Worm (Caenorhabditis elegans) whole organism, young adult: Measurements from ENCODE around the gene snx-6.
A peak's percentile ranks its signal among the peaks of the same experiment; 100 is the strongest.
"Not testable (repeated sequence)": the region's sequence is repeated elsewhere in the genome, so short reads cannot be mapped to it uniquely, and the experiment has no call there.

ENCODE experiments used
- B0336.3 ChIP-seq: fragments of 200-800 bp; sonication (Bioruptor generic); IDR thresholded peaks from 2 replicates; pipeline ENCODE4 v1.3.6; 2022; ENCODE audit warnings: missing genetic modification characterization, missing compliant biosample characterization
- D2030.7 ChIP-seq: fragments of 200-800 bp; sonication (Bioruptor generic); IDR thresholded peaks from 2 replicates; pipeline ENCODE4 v1.3.6; 2022; ENCODE audit warnings: missing genetic modification reagents, missing genetic modification characterization, missing compliant biosample characterization
- F23B12.7 ChIP-seq: sonication (generic microtip); optimal IDR thresholded peaks from 2 replicates; lab custom pipeline; 2017; ENCODE audit warnings: missing genetic modification characterization, mild to moderate bottlenecking, missing compliant biosample characterization, antibody characterized with exemption, moderate library complexity; ENCODE audit not compliant: insufficient read depth
- F33H1.4 ChIP-seq: fragments of 200-800 bp; sonication (Bioruptor generic); IDR thresholded peaks from 2 replicates; pipeline ENCODE4 v1.3.6; 2022; ENCODE audit warnings: missing genetic modification reagents, missing genetic modification characterization, missing compliant biosample characterization
- F55B11.4 ChIP-seq: sonication (generic microtip); optimal IDR thresholded peaks from 2 replicates; lab custom pipeline; 2016; ENCODE audit warnings: missing compliant biosample characterization, missing genetic modification characterization, borderline replicate concordance; ENCODE audit not compliant: insufficient read depth
- F57A8.1 ChIP-seq: fragments of 200-800 bp; sonication (Bioruptor generic); optimal IDR thresholded peaks from 2 replicates; lab custom pipeline; 2018; ENCODE audit warnings: mild to moderate bottlenecking, missing genetic modification characterization, moderate library complexity, missing compliant biosample characterization
- Y53F4B.3 ChIP-seq: fragments of 200-800 bp; sonication (Bioruptor generic); IDR thresholded peaks from 2 replicates; pipeline ENCODE4 v1.3.6; 2022; ENCODE audit warnings: missing genetic modification reagents, missing genetic modification characterization, missing compliant biosample characterization
- Y53G8AR.9 ChIP-seq: fragments of 200-800 bp; sonication (Bioruptor generic); conservative IDR thresholded peaks from 2 replicates; pipeline ENCODE4 v1.3.6; 2022; ENCODE audit warnings: missing genetic modification reagents, missing genetic modification characterization, missing compliant biosample characterization
- akir-1 ChIP-seq: fragments of 200-800 bp; sonication (Bioruptor generic); optimal IDR thresholded peaks from 2 replicates; lab custom pipeline; 2018; ENCODE audit warnings: mild to moderate bottlenecking, missing genetic modification characterization, moderate library complexity, missing compliant biosample characterization
- ama-1 ChIP-seq, 3 experiments: fragments of 150-350 bp in 1 of 3; sonication (generic microtip) in 2 of 3; optimal IDR thresholded peaks; 2 replicates each; lab custom pipeline; 2014 to 2018; ENCODE audit warnings: missing biosample characterization in 2 of 3, missing genetic modification characterization in 2 of 3, missing genetic modification reagents in 2 of 3
- athp-1 ChIP-seq: sonication (generic microtip); optimal IDR thresholded peaks from 2 replicates; lab custom pipeline; 2017; ENCODE audit warnings: mild to moderate bottlenecking, missing genetic modification characterization, missing compliant biosample characterization
- ccch-3 ChIP-seq: fragments of 200-800 bp; sonication (Bioruptor generic); optimal IDR thresholded peaks from 2 replicates; lab custom pipeline; 2018; ENCODE audit warnings: mild to moderate bottlenecking, missing genetic modification characterization, missing compliant biosample characterization
- cebp-1 ChIP-seq, 2 experiments: fragments of 200-800 bp in 1 of 2; sonication (Bioruptor generic) in 1 of 2; sonication (generic microtip) in 1 of 2; IDR thresholded peaks in 1 of 2; optimal IDR thresholded peaks in 1 of 2; 2 replicates each; pipeline versions ENCODE4 v1.3.6 to Lab custom; 2017 to 2022; ENCODE audit warnings: missing compliant biosample characterization in 2 of 2, missing genetic modification characterization in 2 of 2, mild to moderate bottlenecking in 1 of 2, missing genetic modification reagents in 1 of 2, moderate library complexity in 1 of 2
- ceh-40 ChIP-seq: fragments of 200-800 bp; sonication (Bioruptor generic); IDR thresholded peaks from 2 replicates; pipeline ENCODE4 v1.3.6; 2022; ENCODE audit warnings: missing genetic modification characterization, missing compliant biosample characterization
- ceh-79 ChIP-seq: sonication (generic microtip); optimal IDR thresholded peaks from 2 replicates; lab custom pipeline; 2017; ENCODE audit warnings: mild to moderate bottlenecking, missing genetic modification characterization, missing compliant biosample characterization
- die-1 ChIP-seq: sonication (generic microtip); optimal IDR thresholded peaks from 2 replicates; lab custom pipeline; 2016; ENCODE audit warnings: missing genotype, mild to moderate bottlenecking, missing genetic modification characterization, missing compliant biosample characterization
- dpff-1 ChIP-seq: sonication (generic microtip); optimal IDR thresholded peaks from 2 replicates; lab custom pipeline; 2017; ENCODE audit warnings: mild to moderate bottlenecking, missing genetic modification characterization, missing compliant biosample characterization
- dpl-1 ChIP-seq: fragments of 150-350 bp; optimal IDR thresholded peaks from 2 replicates; lab custom pipeline; 2014; ENCODE audit warnings: missing biosample characterization, missing genetic modification reagents, missing genetic modification characterization
- egl-18 ChIP-seq: fragments of 200-800 bp; sonication (Bioruptor generic); IDR thresholded peaks from 2 replicates; pipeline ENCODE4 v1.3.6; 2022; ENCODE audit warnings: missing genetic modification reagents, missing genetic modification characterization, missing compliant biosample characterization
- fkh-3 ChIP-seq: sonication (generic microtip); optimal IDR thresholded peaks from 2 replicates; lab custom pipeline; 2016; ENCODE audit warnings: mild to moderate bottlenecking, missing genetic modification characterization, missing compliant biosample characterization
- him-1 ChIP-seq: sonication (generic microtip); optimal IDR thresholded peaks from 2 replicates; lab custom pipeline; 2016; ENCODE audit warnings: missing genotype, missing genetic modification reagents, missing genetic modification characterization, missing compliant biosample characterization
- hmg-20 ChIP-seq: fragments of 200-800 bp; sonication (Bioruptor generic); IDR thresholded peaks from 2 replicates; pipeline ENCODE4 v1.3.6; 2022; ENCODE audit warnings: missing genetic modification reagents, missing genetic modification characterization, missing compliant biosample characterization
- hrde-1 ChIP-seq: sonication (generic microtip); optimal IDR thresholded peaks from 2 replicates; lab custom pipeline; 2016; ENCODE audit warnings: missing genetic modification characterization, mild to moderate bottlenecking, missing compliant biosample characterization, moderate library complexity, missing genotype, missing genetic modification reagents, borderline replicate concordance
- lin-40 ChIP-seq: sonication (generic microtip); optimal IDR thresholded peaks from 2 replicates; lab custom pipeline; 2016; ENCODE audit warnings: missing genetic modification characterization, mild to moderate bottlenecking, missing compliant biosample characterization, missing genotype, missing genetic modification reagents
- lin-54 ChIP-seq: fragments of 200-800 bp; sonication (Bioruptor generic); optimal IDR thresholded peaks from 2 replicates; lab custom pipeline; 2018; ENCODE audit warnings: mild to moderate bottlenecking, missing genetic modification characterization, missing compliant biosample characterization
- lsl-1 ChIP-seq: fragments of 200-800 bp; sonication (Bioruptor generic); optimal IDR thresholded peaks from 2 replicates; lab custom pipeline; 2018; ENCODE audit warnings: mild to moderate bottlenecking, missing genetic modification characterization, moderate library complexity, missing compliant biosample characterization
- madf-6 ChIP-seq: fragments of 200-800 bp; sonication (Bioruptor generic); IDR thresholded peaks from 2 replicates; pipeline ENCODE4 v1.3.6; 2022; ENCODE audit warnings: missing genetic modification reagents, missing genetic modification characterization, missing compliant biosample characterization
- madf-8 ChIP-seq: fragments of 200-800 bp; sonication (Bioruptor generic); conservative IDR thresholded peaks from 2 replicates; pipeline ENCODE4 v1.3.6; 2022; ENCODE audit warnings: missing genetic modification reagents, missing genetic modification characterization, missing compliant biosample characterization
- mcd-1 ChIP-seq: fragments of 200-800 bp; sonication (Bioruptor generic); IDR thresholded peaks from 2 replicates; pipeline ENCODE4 v1.3.6; 2022; ENCODE audit warnings: missing genetic modification reagents, missing genetic modification characterization, missing compliant biosample characterization
- nfyb-1 ChIP-seq: fragments of 200-800 bp; sonication (Bioruptor generic); IDR thresholded peaks from 2 replicates; pipeline ENCODE4 v1.3.6; 2022; ENCODE audit warnings: missing genetic modification reagents, missing genetic modification characterization, missing compliant biosample characterization
- nhr-27 ChIP-seq: fragments of 200-800 bp; sonication (Bioruptor generic); optimal IDR thresholded peaks from 2 replicates; lab custom pipeline; 2018; ENCODE audit warnings: mild to moderate bottlenecking, missing genetic modification characterization, moderate library complexity, missing compliant biosample characterization
- pha-4 ChIP-seq: fragments of 150-350 bp; sonication (generic microtip); optimal IDR thresholded peaks from 2 replicates; lab custom pipeline; 2014; ENCODE audit warnings: missing biosample characterization, missing genetic modification reagents, missing genetic modification characterization
- snpc-1.3 ChIP-seq: sonication (generic microtip); optimal IDR thresholded peaks from 2 replicates; lab custom pipeline; 2017; ENCODE audit warnings: missing genetic modification characterization, mild to moderate bottlenecking, missing compliant biosample characterization, antibody characterized with exemption, moderate library complexity, missing genotype, missing genetic modification reagents; ENCODE audit not compliant: insufficient read depth
- snpc-3.4 ChIP-seq: sonication (generic microtip); optimal IDR thresholded peaks from 2 replicates; lab custom pipeline; 2017; ENCODE audit warnings: missing genetic modification characterization, mild to moderate bottlenecking, missing compliant biosample characterization, antibody characterized with exemption, moderate library complexity, missing genotype, missing genetic modification reagents
- snpc-4 ChIP-seq, 5 experiments: fragments of 150-350 bp in 1 of 5; sonication (generic microtip) in 4 of 5; optimal IDR thresholded peaks; 2 replicates each; lab custom pipeline; 2014 to 2018; ENCODE audit warnings: missing genetic modification characterization in 5 of 5, missing biosample characterization in 3 of 5, antibody characterized with exemption in 2 of 5, mild to moderate bottlenecking in 2 of 5, missing compliant biosample characterization in 2 of 5, missing genotype in 2 of 5, moderate library complexity in 2 of 5, missing genetic modification reagents in 1 of 5
- somi-1 ChIP-seq: fragments of 200-800 bp; sonication (Bioruptor generic); optimal IDR thresholded peaks from 2 replicates; lab custom pipeline; 2018; ENCODE audit warnings: mild to moderate bottlenecking, missing genetic modification characterization, missing compliant biosample characterization
- tbp1 ChIP-seq: fragments of 200-800 bp; sonication (Bioruptor generic); optimal IDR thresholded peaks from 2 replicates; lab custom pipeline; 2018; ENCODE audit warnings: mild to moderate bottlenecking, missing genetic modification characterization, missing compliant biosample characterization
- tlf-1 ChIP-seq: fragments of 200-800 bp; sonication (Bioruptor generic); optimal IDR thresholded peaks from 2 replicates; lab custom pipeline; 2018; ENCODE audit warnings: mild to moderate bottlenecking, missing genetic modification characterization, missing compliant biosample characterization
- xnd-1 ChIP-seq: sonication (generic microtip); optimal IDR thresholded peaks from 2 replicates; lab custom pipeline; 2016; ENCODE audit warnings: missing genotype, missing genetic modification reagents, missing genetic modification characterization, missing compliant biosample characterization
- ztf-22 ChIP-seq: fragments of 200-800 bp; sonication (Bioruptor generic); optimal IDR thresholded peaks from 2 replicates; lab custom pipeline; 2018; ENCODE audit warnings: mild to moderate bottlenecking, missing genetic modification characterization, moderate library complexity, missing compliant biosample characterization

Gene snx-6

DNA sequence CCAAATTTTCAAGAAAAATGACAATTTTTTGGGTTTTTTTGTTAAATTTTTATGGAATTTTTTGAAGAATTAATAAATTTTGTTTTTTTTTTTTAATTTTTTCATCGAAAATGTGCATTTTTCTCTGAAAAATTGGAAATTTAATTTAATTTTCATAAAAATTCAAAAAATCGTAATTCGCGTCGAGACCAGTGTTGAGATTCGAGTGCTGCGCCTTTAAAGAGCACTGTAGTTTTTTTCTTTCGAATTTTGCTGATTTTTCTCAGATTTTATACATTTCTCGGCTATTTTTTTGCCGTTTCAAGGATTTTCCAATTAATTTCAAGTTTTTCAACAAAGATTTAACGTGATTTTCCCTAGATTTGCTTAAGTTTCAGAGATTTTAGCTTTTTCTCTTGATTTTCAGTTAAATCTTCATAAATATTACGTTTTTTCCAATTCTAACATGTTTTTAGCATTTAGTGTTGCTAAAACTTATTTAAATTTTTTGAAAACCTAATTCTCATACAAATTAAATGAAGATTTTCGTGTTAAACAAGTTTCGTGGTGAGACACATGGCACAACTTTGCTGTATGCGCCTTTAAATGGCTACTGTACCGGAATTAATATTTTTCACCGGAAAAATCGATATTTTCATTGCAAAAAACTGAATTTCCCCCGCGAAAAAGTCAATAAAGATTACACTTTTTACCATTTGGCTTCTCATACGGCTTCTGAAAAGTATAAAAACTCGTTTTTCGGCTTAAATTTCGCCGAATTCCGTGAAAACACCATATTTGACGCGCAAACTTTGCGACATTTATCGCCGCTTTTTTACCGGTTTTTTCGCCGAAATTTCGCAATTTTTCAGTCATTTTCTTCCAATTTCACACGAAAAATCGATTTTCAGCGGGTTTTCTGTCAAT lies 55.5 kb downstream of the snx-6 start, which contains the start of gene usp-50:
usp-50 (plus strand) TSS at position 822 of the 906 bp plus-strand sequence.
- TF ChIP-seq D2030.7 (GFP tag; lab: Robert Waterston, UW) (0 out of 2 replicates have a peak, but pooled peaks have one; percentile 14), madf-8 (peak; percentile 53), F33H1.4 (GFP tag; lab: Robert Waterston, UW) (peak; percentile 85), madf-6 (peak; percentile 81), him-1 (tag; lab: Kevin White, UChicago) (peak; percentile 14), mcd-1 (GFP tag; lab: Robert Waterston, UW) (peak; percentile 41; the same call in 1 of the 2 replicates), lsl-1 (peak; percentile 83), xnd-1 (tag; lab: Kevin White, UChicago) (peak; percentile 88), cebp-1 (tag; optimal IDR thresholded peaks at IDR 0.05; lab: Kevin White, UChicago) (peak; percentile 49)
- not testable (repeated sequence) for TF ChIP-seq cebp-1 (GFP tag; IDR thresholded peaks at IDR 0.05; lab: Robert Waterston, UW)
- TF ChIP-seq, all 124 proteins: peak for 9; not testable (repeated sequence) for 115

DNA sequence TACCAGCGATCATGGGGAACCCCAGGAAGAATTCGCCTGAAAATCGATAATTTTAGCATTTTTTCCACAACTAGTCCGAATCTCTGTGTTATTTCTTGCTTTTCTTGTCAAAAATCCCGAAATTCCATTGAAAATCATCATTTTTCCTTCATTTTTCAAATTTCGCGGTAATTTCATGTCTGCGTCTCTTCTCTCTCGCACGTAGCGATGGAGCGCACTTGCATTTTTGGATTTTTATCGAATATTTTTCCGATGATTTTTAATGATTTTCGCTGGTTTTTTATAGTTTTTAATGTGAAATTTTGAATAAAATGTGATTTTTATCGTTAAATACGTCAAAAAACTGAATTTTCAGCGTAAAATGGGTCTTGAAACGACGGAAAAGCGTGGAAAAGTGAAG lies 58.5 kb downstream of the snx-6 start, which contains the start of gene E01B7.2:
E01B7.2 (plus strand) TSS at position 350 of the 400 bp plus-strand sequence.
- peak; percentile 70 for TF ChIP-seq F33H1.4 (GFP tag; lab: Robert Waterston, UW)
- peak; percentile 36 for TF ChIP-seq him-1 (tag; lab: Kevin White, UChicago)
- no peak for TF ChIP-seq F57A8.1 (GFP tag; lab: Kevin White, UChicago)
- peak; percentile 19 for TF ChIP-seq ama-1 (optimal IDR thresholded peaks at IDR 0.05; lab: Kevin White, UChicago)
- TF ChIP-seq ama-1 (GFP tag; optimal IDR thresholded peaks at IDR 0.05; lab: Kevin White, UChicago) = no peak
- peak; percentile 40; the same call in 1 of the 2 replicates for TF ChIP-seq madf-8
- no peak for TF ChIP-seq fkh-3 (tag; lab: Kevin White, UChicago)
- no peak for TF ChIP-seq snpc-1.3 (tag; lab: Kevin White, UChicago)
- TF ChIP-seq ceh-79 (tag; lab: Kevin White, UChicago) = no peak
- peak; percentile 74 for TF ChIP-seq Y53G8AR.9 (GFP tag; lab: Robert Waterston, UW)
- no peak for TF ChIP-seq hmg-20 (GFP tag; lab: Robert Waterston, UW)
- TF ChIP-seq ceh-40 (GFP tag; lab: Robert Waterston, UW) = no peak
- TF ChIP-seq D2030.7 (GFP tag; lab: Robert Waterston, UW) = no peak
- TF ChIP-seq athp-1 (tag; lab: Kevin White, UChicago) = no peak
- TF ChIP-seq somi-1 (GFP tag; lab: Kevin White, UChicago) = no peak
- TF ChIP-seq die-1 (tag; lab: Kevin White, UChicago) = no peak
- TF ChIP-seq snpc-3.4 = peak; percentile 40
- peak; percentile 56 for TF ChIP-seq pha-4
- peak; percentile 76 for TF ChIP-seq dpl-1 (GFP tag; lab: Kevin White, UChicago)
- TF ChIP-seq hrde-1 (tag; lab: Kevin White, UChicago) = no peak
- TF ChIP-seq nfyb-1 = peak; percentile 41; the same call in 1 of the 2 replicates
- TF ChIP-seq dpff-1 (tag; lab: Kevin White, UChicago) = no peak
- TF ChIP-seq cebp-1 (GFP tag; IDR thresholded peaks at IDR 0.05; lab: Robert Waterston, UW) = no peak
- peak; percentile 40 for TF ChIP-seq cebp-1 (tag; optimal IDR thresholded peaks at IDR 0.05; lab: Kevin White, UChicago)
- no peak for TF ChIP-seq nhr-27 (tag; lab: Kevin White, UChicago)
- peak; percentile 56 for TF ChIP-seq lsl-1
- TF ChIP-seq lin-54 = peak; percentile 95
- TF ChIP-seq snpc-4 (GFP tag; optimal IDR thresholded peaks at IDR 0.05; lab: Kevin White, UChicago) = no peak
- TF ChIP-seq snpc-4 (tag; optimal IDR thresholded peaks at IDR 0.05; lab: Kevin White, UChicago) = peak in 3 of 4 experiments; percentile 3 to 60 (median 27)
- TF ChIP-seq Y53F4B.3 = no peak
- TF ChIP-seq akir-1 (GFP tag; lab: Kevin White, UChicago) = no peak
- 0 out of 2 replicates have a peak, but pooled peaks have one; percentile 39 for TF ChIP-seq B0336.3 (GFP tag; lab: Robert Waterston, UW)
- peak; percentile 87 for TF ChIP-seq madf-6
- TF ChIP-seq tbp1 = peak; percentile 20
- peak; percentile 70 for TF ChIP-seq lin-40 (tag; lab: Kevin White, UChicago)
- no peak for TF ChIP-seq egl-18 (GFP tag; lab: Robert Waterston, UW)
- TF ChIP-seq tlf-1 (GFP tag; lab: Kevin White, UChicago) = peak; percentile 27
- peak; percentile 60 for TF ChIP-seq F23B12.7 (tag; lab: Kevin White, UChicago)
- TF ChIP-seq F55B11.4 = no peak
- no peak for TF ChIP-seq ztf-22 (GFP tag; lab: Kevin White, UChicago)
- no peak for TF ChIP-seq ccch-3
